Worm (Caenorhabditis elegans) whole organism, L1 larva: Measurements from ENCODE around the gene clpp-1.

ENCODE experiments used
- C04F5.9 ChIP-seq: sonication (generic microtip); optimal IDR thresholded peaks from 2 replicates; lab custom pipeline; 2016; ENCODE audit warnings: missing genetic modification characterization, missing compliant biosample characterization
- C16A3.4 ChIP-seq: fragments of 150-350 bp; optimal IDR thresholded peaks from 2 replicates; lab custom pipeline; 2014; ENCODE audit warnings: missing biosample characterization, missing genetic modification characterization
- F16B12.6 ChIP-seq: fragments of 150-350 bp; optimal IDR thresholded peaks from 2 replicates; lab custom pipeline; 2014; ENCODE audit warnings: missing biosample characterization, missing genetic modification characterization
- alr-1 ChIP-seq: fragments of 200-800 bp; sonication (Bioruptor generic); optimal IDR thresholded peaks from 2 replicates; lab custom pipeline; 2018; ENCODE audit warnings: borderline replicate concordance, mild to moderate bottlenecking, missing genetic modification characterization, missing compliant biosample characterization
- blmp-1 ChIP-seq: fragments of 150-350 bp; optimal IDR thresholded peaks from 2 replicates; lab custom pipeline; 2014; ENCODE audit warnings: missing biosample characterization, missing genetic modification characterization
- ceh-8 ChIP-seq: fragments of 200-800 bp; sonication (Bioruptor generic); optimal IDR thresholded peaks from 2 replicates; lab custom pipeline; 2018; ENCODE audit warnings: mild to moderate bottlenecking, missing genetic modification characterization, moderate library complexity, missing compliant biosample characterization
- ceh-82 ChIP-seq, 3 experiments: fragments of 150-350 bp in 1 of 3; sonication (generic microtip) in 2 of 3; optimal IDR thresholded peaks; 2 replicates each; lab custom pipeline; 2014 to 2017; ENCODE audit warnings: missing biosample characterization in 3 of 3, missing genetic modification characterization in 3 of 3
- ceh-90 ChIP-seq: sonication (generic microtip); optimal IDR thresholded peaks from 2 replicates; lab custom pipeline; 2016; ENCODE audit warnings: missing genetic modification characterization, missing compliant biosample characterization
- ces-1 ChIP-seq: fragments of 150-350 bp; optimal IDR thresholded peaks from 2 replicates; lab custom pipeline; 2014; ENCODE audit warnings: missing biosample characterization, missing genetic modification reagents, missing genetic modification characterization
- efl-1 ChIP-seq, 4 experiments: fragments of 150-350 bp; optimal IDR thresholded peaks in 3 of 4; peaks in 1 of 4; 1 replicate in 1 of 4; 2 replicates in 3 of 4; lab custom pipeline; 2014; ENCODE audit warnings: missing biosample characterization in 2 of 4, missing genetic modification characterization in 2 of 4, missing genetic modification reagents in 2 of 4
- efl-3 ChIP-seq: fragments of 200-800 bp; sonication (Bioruptor generic); optimal IDR thresholded peaks from 2 replicates; lab custom pipeline; 2018; ENCODE audit warnings: mild to moderate bottlenecking, missing genetic modification characterization, missing compliant biosample characterization
- elt-2 ChIP-seq: sonication (generic microtip); optimal IDR thresholded peaks from 2 replicates; lab custom pipeline; 2016; ENCODE audit warnings: missing genetic modification characterization, mild to moderate bottlenecking, inconsistent platforms, missing compliant biosample characterization, missing genetic modification reagents
- fkh-4 ChIP-seq: sonication (generic microtip); optimal IDR thresholded peaks from 2 replicates; lab custom pipeline; 2016; ENCODE audit warnings: missing compliant biosample characterization, missing genetic modification characterization, borderline replicate concordance
- fos-1 ChIP-seq: fragments of 150-350 bp; optimal IDR thresholded peaks from 2 replicates; lab custom pipeline; 2014; ENCODE audit warnings: missing biosample characterization, missing genetic modification characterization
- hlh-17 ChIP-seq: fragments of 200-800 bp; sonication (Bioruptor generic); optimal IDR thresholded peaks from 2 replicates; lab custom pipeline; 2018; ENCODE audit warnings: missing genetic modification characterization, mild to moderate bottlenecking, missing compliant biosample characterization, moderate library complexity, borderline replicate concordance
- hlh-4 ChIP-seq: sonication (generic microtip); optimal IDR thresholded peaks from 2 replicates; lab custom pipeline; 2016; ENCODE audit warnings: mild to moderate bottlenecking, missing genetic modification characterization, missing compliant biosample characterization
- irx-1 ChIP-seq: sonication (generic microtip); optimal IDR thresholded peaks from 2 replicates; lab custom pipeline; 2016; ENCODE audit warnings: missing genetic modification characterization, missing compliant biosample characterization
- lin-13 ChIP-seq: fragments of 150-350 bp; optimal IDR thresholded peaks from 2 replicates; lab custom pipeline; 2014; ENCODE audit warnings: missing biosample characterization, missing genetic modification reagents, missing genetic modification characterization
- lin-14 ChIP-seq: fragments of 200-800 bp; sonication (Bioruptor generic); optimal IDR thresholded peaks from 2 replicates; lab custom pipeline; 2018; ENCODE audit warnings: mild to moderate bottlenecking, missing genetic modification characterization, moderate library complexity, missing compliant biosample characterization
- lin-15B ChIP-seq: fragments of 150-350 bp; sonication (generic microtip); optimal IDR thresholded peaks from 3 replicates; lab custom pipeline; 2014; ENCODE audit warnings: missing biosample characterization, missing genetic modification characterization
- lin-35 ChIP-seq, 2 experiments: fragments of 150-350 bp; optimal IDR thresholded peaks; 2 replicates each; lab custom pipeline; 2014; ENCODE audit warnings: missing biosample characterization in 2 of 2, missing genetic modification characterization in 2 of 2, missing genetic modification reagents in 2 of 2
- lin-39 ChIP-seq: fragments of 150-350 bp; optimal IDR thresholded peaks from 2 replicates; lab custom pipeline; 2014; ENCODE audit warnings: missing biosample characterization, missing genetic modification reagents, missing genetic modification characterization
- lir-3 ChIP-seq: sonication (generic microtip); optimal IDR thresholded peaks from 2 replicates; lab custom pipeline; 2016; ENCODE audit warnings: mild to moderate bottlenecking, missing genetic modification characterization, moderate library complexity, missing compliant biosample characterization; ENCODE audit not compliant: poor library complexity
- lsy-2 ChIP-seq, 2 experiments: fragments of 150-350 bp; optimal IDR thresholded peaks; 2 replicates each; lab custom pipeline; 2014; ENCODE audit warnings: missing biosample characterization in 2 of 2, missing genetic modification characterization in 2 of 2
- mab-9 ChIP-seq: fragments of 200-800 bp; sonication (Bioruptor generic); IDR thresholded peaks from 2 replicates; pipeline ENCODE4 v1.3.6; 2022; ENCODE audit warnings: missing genetic modification reagents, missing genetic modification characterization, missing compliant biosample characterization
- nhr-12 ChIP-seq: sonication (generic microtip); optimal IDR thresholded peaks from 2 replicates; lab custom pipeline; 2017; ENCODE audit warnings: missing biosample characterization, missing genetic modification characterization
- nhr-19 ChIP-seq: fragments of 200-800 bp; sonication (Bioruptor generic); conservative IDR thresholded peaks from 2 replicates; pipeline ENCODE4 v1.3.6; 2022; ENCODE audit warnings: missing genetic modification characterization, missing compliant biosample characterization
- nhr-20 ChIP-seq: sonication (generic microtip); optimal IDR thresholded peaks from 2 replicates; lab custom pipeline; 2016; ENCODE audit warnings: mild to moderate bottlenecking, missing genetic modification characterization, missing compliant biosample characterization
- nhr-76 ChIP-seq: sonication (generic microtip); optimal IDR thresholded peaks from 2 replicates; lab custom pipeline; 2017; ENCODE audit warnings: missing biosample characterization, missing genetic modification characterization
- nhr-85 ChIP-seq: sonication (generic microtip); peaks from one replicate; lab custom pipeline; 2016; ENCODE audit warnings: missing genetic modification characterization, inconsistent platforms, missing compliant biosample characterization
- pag-3 ChIP-seq: sonication (generic microtip); optimal IDR thresholded peaks from 2 replicates; lab custom pipeline; 2017; ENCODE audit warnings: missing genetic modification characterization, mild to moderate bottlenecking, missing compliant biosample characterization, antibody characterized with exemption, borderline replicate concordance; ENCODE audit not compliant: insufficient read depth
- pax-3 ChIP-seq: fragments of 200-800 bp; sonication (Bioruptor generic); optimal IDR thresholded peaks from 2 replicates; lab custom pipeline; 2018; ENCODE audit warnings: mild to moderate bottlenecking, missing genetic modification characterization, moderate library complexity, missing compliant biosample characterization
- pqm-1 ChIP-seq: sonication (generic microtip); optimal IDR thresholded peaks from 3 replicates; lab custom pipeline; 2017; ENCODE audit warnings: missing biosample characterization, missing genetic modification characterization
- rnt-1 ChIP-seq: sonication (generic microtip); optimal IDR thresholded peaks from 2 replicates; lab custom pipeline; 2016; ENCODE audit warnings: mild to moderate bottlenecking, missing genetic modification characterization, moderate library complexity, missing compliant biosample characterization
- skn-1 ChIP-seq: fragments of 150-350 bp; optimal IDR thresholded peaks from 2 replicates; lab custom pipeline; 2014; ENCODE audit warnings: missing biosample characterization, missing genetic modification characterization
- snpc-4 ChIP-seq: fragments of 150-350 bp; optimal IDR thresholded peaks from 2 replicates; lab custom pipeline; 2014; ENCODE audit warnings: missing biosample characterization, missing genetic modification characterization
- snu-23 ChIP-seq: sonication (generic microtip); optimal IDR thresholded peaks from 2 replicates; lab custom pipeline; 2016; ENCODE audit warnings: missing genetic modification characterization, missing compliant biosample characterization
- swsn-7 ChIP-seq: sonication (generic microtip); optimal IDR thresholded peaks from 2 replicates; lab custom pipeline; 2016; ENCODE audit warnings: missing genetic modification characterization, missing compliant biosample characterization
- unc-30 ChIP-seq: sonication (generic microtip); optimal IDR thresholded peaks from 2 replicates; lab custom pipeline; 2017; ENCODE audit warnings: missing biosample characterization, missing genetic modification characterization
- unc-62 ChIP-seq: fragments of 150-350 bp; optimal IDR thresholded peaks from 2 replicates; lab custom pipeline; 2014; ENCODE audit warnings: missing biosample characterization, missing genetic modification reagents, missing genetic modification characterization
- unc-86 ChIP-seq: sonication (generic microtip); optimal IDR thresholded peaks from 2 replicates; lab custom pipeline; 2016; ENCODE audit warnings: missing genetic modification characterization, missing compliant biosample characterization
- unc-98 ChIP-seq: fragments of 200-800 bp; sonication (Bioruptor generic); IDR thresholded peaks from 2 replicates; pipeline ENCODE4 v1.3.6; 2022; ENCODE audit warnings: missing genetic modification characterization, missing compliant biosample characterization
- vab-15 ChIP-seq: sonication (generic microtip); optimal IDR thresholded peaks from 2 replicates; lab custom pipeline; 2017; ENCODE audit warnings: missing genotype, mild to moderate bottlenecking, missing genetic modification characterization, missing compliant biosample characterization
- xbp-1 ChIP-seq: sonication (generic microtip); optimal IDR thresholded peaks from 2 replicates; lab custom pipeline; 2016; ENCODE audit warnings: missing genetic modification characterization, missing compliant biosample characterization
- zag-1 ChIP-seq: fragments of 150-350 bp; optimal IDR thresholded peaks from 2 replicates; lab custom pipeline; 2014; ENCODE audit warnings: missing biosample characterization, missing genetic modification characterization
- zip-4 ChIP-seq: fragments of 200-800 bp; sonication (Bioruptor generic); optimal IDR thresholded peaks from 2 replicates; lab custom pipeline; 2018; ENCODE audit warnings: mild to moderate bottlenecking, missing genetic modification characterization, moderate library complexity, missing compliant biosample characterization
- ztf-11 ChIP-seq, 2 experiments: sonication (generic microtip); optimal IDR thresholded peaks; 2 replicates each; lab custom pipeline; 2016 to 2017; ENCODE audit warnings: missing genetic modification characterization in 2 of 2, missing biosample characterization in 1 of 2, missing compliant biosample characterization in 1 of 2

The clpp-1 gene

DNA sequence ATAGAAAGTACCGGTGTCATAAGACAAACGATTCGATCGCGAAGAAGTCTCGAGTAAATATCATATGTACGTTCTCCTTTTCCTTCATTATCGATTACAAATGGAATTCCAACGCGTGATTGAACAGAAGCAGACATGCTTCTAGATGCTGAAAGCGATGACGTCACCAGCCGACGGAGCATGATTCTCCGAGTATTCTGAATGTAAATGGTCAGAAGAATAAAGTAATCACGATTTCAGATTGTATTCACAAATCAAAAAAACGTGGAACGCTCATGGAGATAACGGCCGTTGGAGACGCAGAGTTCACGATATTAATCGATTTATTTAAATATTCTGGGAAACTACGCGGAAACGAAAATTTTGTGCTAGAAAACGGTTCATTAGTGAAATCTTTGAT is at the start of gene clpp-1 (continued):
- TF ChIP-seq vab-15 (tag; lab: Kevin White, UChicago) (no peak), nhr-76 (tag; lab: Kevin White, UChicago) (no peak), rnt-1 (no peak), efl-1 (optimal IDR thresholded peaks at IDR 0.05; lab: Kevin White, UChicago) (peak in 1 of 2 experiments; percentile 8), efl-1 (GFP tag; optimal IDR thresholded peaks at IDR 0.05 in 1 of 2; lab: Kevin White, UChicago) (peak in 1 of 2 experiments; percentile 84), fkh-4 (no peak), unc-62 (GFP tag; lab: Kevin White, UChicago) (no peak), pqm-1 (no peak), lin-14 (no peak), zip-4 (GFP tag; lab: Kevin White, UChicago) (no peak), ces-1 (GFP tag; lab: Kevin White, UChicago) (no peak), xbp-1 (tag; lab: Kevin White, UChicago) (no peak), nhr-85 (tag; lab: Kevin White, UChicago) (no peak), unc-30 (tag; lab: Kevin White, UChicago) (no peak), lsy-2 (tag; optimal IDR thresholded peaks at IDR 0.05; lab: Kevin White, UChicago) (no peak), pax-3 (tag; lab: Kevin White, UChicago) (no peak), ztf-11 (tag; optimal IDR thresholded peaks at IDR 0.05; lab: Kevin White, UChicago) (no peak), alr-1 (tag; lab: Kevin White, UChicago) (no peak), fos-1 (tag; lab: Kevin White, UChicago) (no peak), ceh-8 (no peak), unc-98 (no peak), lin-39 (tag; lab: Kevin White, UChicago) (no peak), zag-1 (tag; lab: Kevin White, UChicago) (no peak), snu-23 (GFP tag; lab: Kevin White, UChicago) (peak; percentile 6), efl-3 (GFP tag; lab: Kevin White, UChicago) (no peak), snpc-4 (no peak), blmp-1 (no peak), elt-2 (tag; lab: Kevin White, UChicago) (no peak), nhr-12 (no peak), mab-9 (GFP tag; lab: Robert Waterston, UW) (no peak), swsn-7 (tag; lab: Kevin White, UChicago) (peak; percentile 11)

DNA sequence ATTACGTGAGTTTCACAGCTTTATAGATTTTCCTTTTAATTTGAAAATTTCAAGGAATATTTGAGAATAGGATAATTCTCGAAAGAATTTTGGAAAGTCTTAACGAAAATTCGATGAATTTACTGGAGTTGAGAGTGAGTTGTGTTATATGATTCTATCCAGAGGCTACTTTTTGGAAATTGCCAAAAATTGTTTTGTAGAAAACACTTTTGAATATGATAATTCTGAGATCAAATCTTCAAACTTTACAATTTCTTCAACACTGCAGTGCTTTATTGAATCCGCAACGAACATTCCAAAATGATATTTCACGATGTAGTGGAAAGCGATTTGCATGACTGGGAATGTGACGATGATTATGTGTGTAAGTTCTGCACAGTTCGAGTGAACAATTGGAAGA is 49.3 kb upstream of the clpp-1 start, which contains the start of gene C07E3.8:
Gene C07E3.8 (plus strand): TSS at position 301 of the 400 bp plus-strand sequence.
- TF ChIP-seq lir-3 (tag; lab: Kevin White, UChicago), result no peak
- TF ChIP-seq lin-13, result no peak
- no peak for TF ChIP-seq hlh-4
- no peak for TF ChIP-seq C04F5.9 (tag; lab: Kevin White, UChicago)
- no peak for TF ChIP-seq nhr-20
- no peak for TF ChIP-seq ceh-90 (tag; lab: Kevin White, UChicago)
- TF ChIP-seq nhr-19 (GFP tag; lab: Robert Waterston, UW), result no peak
- no peak for TF ChIP-seq pag-3 (tag; lab: Kevin White, UChicago)
- TF ChIP-seq unc-86 (tag; lab: Kevin White, UChicago), result no peak
- no peak for TF ChIP-seq nhr-76 (tag; lab: Kevin White, UChicago)
- no peak for TF ChIP-seq skn-1 (tag; lab: Kevin White, UChicago)

DNA sequence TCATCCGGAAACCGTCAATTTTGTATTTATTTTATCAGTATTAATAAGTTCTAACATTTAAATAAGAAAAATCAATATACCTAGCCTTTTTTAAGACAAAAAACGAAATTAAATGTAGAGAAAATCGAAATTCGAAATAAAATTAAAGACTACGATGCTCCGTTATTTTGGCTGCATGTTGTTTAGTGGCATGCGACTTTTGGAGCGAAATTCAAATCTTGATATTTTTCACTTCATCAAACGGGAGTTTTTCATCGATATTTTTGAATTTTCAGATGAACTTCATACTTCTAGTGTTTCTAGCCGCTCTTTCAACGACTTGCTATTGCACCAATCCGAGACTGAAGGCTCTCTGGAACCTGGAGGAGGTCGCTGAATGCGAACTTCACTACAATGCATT is 47.8 kb upstream of the clpp-1 start, which contains the start of gene C07E3.9:
Gene C07E3.9 (plus strand): TSS at position 270 of the 400 bp plus-strand sequence.
- TF ChIP-seq lin-35 (GFP tag; optimal IDR thresholded peaks at IDR 0.05; lab: Kevin White, UChicago) (peak; percentile 94 to 98), blmp-1 (peak; percentile 18), lir-3 (tag; lab: Kevin White, UChicago) (no peak), alr-1 (tag; lab: Kevin White, UChicago) (no peak), unc-98 (no peak), C16A3.4 (tag; lab: Kevin White, UChicago) (peak; percentile 41), skn-1 (tag; lab: Kevin White, UChicago) (peak; percentile 28), fos-1 (tag; lab: Kevin White, UChicago) (peak; percentile 28), rnt-1 (peak; percentile 39), mab-9 (GFP tag; lab: Robert Waterston, UW) (peak; percentile 39; the same call in 1 of the 2 replicates), lin-15B (tag; lab: Kevin White, UChicago) (peak; percentile 41), nhr-19 (GFP tag; lab: Robert Waterston, UW) (no peak; the same call in 1 of the 2 replicates), swsn-7 (tag; lab: Kevin White, UChicago) (no peak), hlh-17 (no peak), irx-1 (tag; lab: Kevin White, UChicago) (no peak), ceh-82 (tag; optimal IDR thresholded peaks at IDR 0.05; lab: Kevin White, UChicago) (peak in 2 of 3 experiments; percentile 23 to 24), F16B12.6 (tag; lab: Kevin White, UChicago) (peak; percentile 33), vab-15 (tag; lab: Kevin White, UChicago) (no peak), xbp-1 (tag; lab: Kevin White, UChicago) (peak; percentile 28), snu-23 (GFP tag; lab: Kevin White, UChicago) (peak; percentile 50), nhr-76 (tag; lab: Kevin White, UChicago) (no peak), nhr-20 (peak; percentile 20)
